Fruit fly (Drosophila melanogaster) whole organism, embryonic: Measurements from ENCODE around the gene Sk2.
A peak's percentile ranks its signal among the peaks of the same experiment; 100 is the strongest.

Experiments used
- Awh ChIP-seq: fragments of 200-800 bp; sonication (Bioruptor generic); IDR thresholded peaks from 2 replicates; pipeline ENCODE4, ENCODE4 v1.3.6; 2022; ENCODE audit warnings: missing biosample characterization, missing genetic modification characterization
- CG10543 ChIP-seq: fragments of 200-800 bp; sonication (Bioruptor generic); optimal IDR thresholded peaks from 3 replicates; lab custom pipeline; 2017; ENCODE audit warnings: missing biosample characterization, mild to moderate bottlenecking, missing genetic modification characterization, moderate library complexity
- CG11247 ChIP-seq: fragments of 200-800 bp; sonication (Bioruptor generic); IDR thresholded peaks from 2 replicates; pipeline ENCODE4 v1.3.6; 2022; ENCODE audit warnings: missing biosample characterization, missing genetic modification characterization
- CG13123 ChIP-seq: fragments of 200-800 bp; sonication (Bioruptor generic); optimal IDR thresholded peaks from 2 replicates; lab custom pipeline; 2016; ENCODE audit warnings: missing biosample characterization, missing genetic modification characterization
- CG13287 ChIP-seq: fragments of 200-800 bp; sonication (Bioruptor generic); IDR thresholded peaks from 2 replicates; pipeline ENCODE4 v1.3.6; 2022; ENCODE audit warnings: missing biosample characterization, missing genetic modification characterization; ENCODE audit not compliant: partially characterized antibody
- CG14050 ChIP-seq: fragments of 200-800 bp; sonication (Bioruptor generic); IDR thresholded peaks from 3 replicates; pipeline ENCODE4 v1.3.6; 2022; ENCODE audit warnings: missing biosample characterization, missing genetic modification characterization
- CG16815 ChIP-seq: fragments of 200-800 bp; sonication (Bioruptor generic); optimal IDR thresholded peaks from 3 replicates; lab custom pipeline; 2017; ENCODE audit warnings: missing biosample characterization, mild to moderate bottlenecking, missing genetic modification characterization
- CG18476 ChIP-seq: fragments of 200-800 bp; sonication (Bioruptor generic); optimal IDR thresholded peaks from 2 replicates; lab custom pipeline; 2016; ENCODE audit warnings: missing biosample characterization, mild to moderate bottlenecking, missing genetic modification characterization
- CG18599 ChIP-seq: fragments of 200-800 bp; sonication (Bioruptor generic); optimal IDR thresholded peaks from 3 replicates; lab custom pipeline; 2017; ENCODE audit warnings: missing biosample characterization, missing genetic modification characterization, mild to moderate bottlenecking, moderate library complexity, missing genetic modification reagents
- CG2875 ChIP-seq: fragments of 200-800 bp; sonication (Bioruptor generic); optimal IDR thresholded peaks from 2 replicates; lab custom pipeline; 2017; ENCODE audit warnings: missing biosample characterization, mild to moderate bottlenecking, missing genetic modification characterization, missing genetic modification reagents
- CG3407 ChIP-seq: fragments of 200-800 bp; sonication (Bioruptor generic); optimal IDR thresholded peaks from 2 replicates; lab custom pipeline; 2018; ENCODE audit warnings: missing biosample characterization, mild to moderate bottlenecking, missing genetic modification characterization
- CG34376 ChIP-seq: fragments of 200-800 bp; sonication (Bioruptor generic); optimal IDR thresholded peaks from 2 replicates; lab custom pipeline; 2018; ENCODE audit warnings: missing biosample characterization, mild to moderate bottlenecking, missing genetic modification characterization
- CG4282 ChIP-seq: fragments of 200-800 bp; sonication (Bioruptor generic); optimal IDR thresholded peaks from 2 replicates; lab custom pipeline; 2016; ENCODE audit warnings: missing biosample characterization, missing genetic modification characterization
- CG4854 ChIP-seq: fragments of 200-800 bp; sonication (Bioruptor generic); optimal IDR thresholded peaks from 2 replicates; lab custom pipeline; 2016; ENCODE audit warnings: missing biosample characterization, missing genetic modification characterization, inconsistent platforms
- CG6272 ChIP-seq: fragments of 200-800 bp; sonication (Bioruptor generic); IDR thresholded peaks from 2 replicates; pipeline ENCODE4 v1.3.6; 2022; ENCODE audit warnings: missing biosample characterization, missing genetic modification characterization
- CG6654 ChIP-seq: fragments of 200-800 bp; sonication (Bioruptor generic); optimal IDR thresholded peaks from 2 replicates; lab custom pipeline; 2017; ENCODE audit warnings: missing biosample characterization, mild to moderate bottlenecking, missing genetic modification characterization
- CG9932 ChIP-seq: fragments of 200-800 bp; sonication (Bioruptor generic); IDR thresholded peaks from 2 replicates; pipeline ENCODE4 v1.3.6; 2022; ENCODE audit warnings: missing biosample characterization, missing genetic modification characterization
- Dad ChIP-seq: fragments of 200-800 bp; sonication (Bioruptor generic); optimal IDR thresholded peaks from 3 replicates; lab custom pipeline; 2016; ENCODE audit warnings: missing biosample characterization, missing genetic modification characterization
- Fer3 ChIP-seq: fragments of 200-800 bp; sonication (Bioruptor generic); optimal IDR thresholded peaks from 2 replicates; lab custom pipeline; 2018; ENCODE audit warnings: missing biosample characterization, mild to moderate bottlenecking, missing genetic modification characterization, moderate library complexity
- HHEX ChIP-seq: fragments of 200-800 bp; sonication (Bioruptor generic); optimal IDR thresholded peaks from 3 replicates; lab custom pipeline; 2017; ENCODE audit warnings: missing biosample characterization, mild to moderate bottlenecking, missing genetic modification characterization, missing genetic modification reagents
- HLH3B ChIP-seq: fragments of 200-800 bp; sonication (Bioruptor generic); IDR thresholded peaks from 2 replicates; pipeline ENCODE4 v1.3.6; 2022; ENCODE audit warnings: missing biosample characterization, missing genetic modification characterization
- HLH4C ChIP-seq: fragments of 200-800 bp; sonication (Bioruptor generic); IDR thresholded peaks from 3 replicates; pipeline ENCODE4 v1.3.6; 2022; ENCODE audit warnings: missing biosample characterization, missing genetic modification characterization; ENCODE audit not compliant: partially characterized antibody
- Hey ChIP-seq: fragments of 200-800 bp; sonication (Bioruptor generic); optimal IDR thresholded peaks from 3 replicates; lab custom pipeline; 2018; ENCODE audit warnings: missing biosample characterization, mild to moderate bottlenecking, missing genetic modification characterization
- Hmr ChIP-seq: fragments of 200-800 bp; sonication (Bioruptor generic); optimal IDR thresholded peaks from 3 replicates; lab custom pipeline; 2017; ENCODE audit warnings: mild to moderate bottlenecking, missing biosample characterization, missing genetic modification reagents, missing genetic modification characterization
- Hr51 ChIP-seq, 2 experiments: fragments of 200-800 bp; sonication (Bioruptor generic); optimal IDR thresholded peaks; 2 replicates in 1 of 2; 3 replicates in 1 of 2; lab custom pipeline; 2016 to 2018; ENCODE audit warnings: missing biosample characterization in 2 of 2, missing genetic modification characterization in 2 of 2, mild to moderate bottlenecking in 1 of 2, moderate library complexity in 1 of 2
- Lpt ChIP-seq: fragments of >200 bp; optimal IDR thresholded peaks from 2 replicates; lab custom pipeline; 2018; ENCODE audit warnings: missing biosample characterization, missing genetic modification characterization
- Max ChIP-seq: fragments of 200-800 bp; sonication (Bioruptor generic); optimal IDR thresholded peaks from 2 replicates; lab custom pipeline; 2016; ENCODE audit warnings: missing biosample characterization, mild to moderate bottlenecking, missing genetic modification characterization
- Opbp ChIP-seq: fragments of 200-800 bp; sonication (Bioruptor generic); IDR thresholded peaks from 3 replicates; pipeline ENCODE4 v1.3.6; 2022; ENCODE audit warnings: missing biosample characterization, missing genetic modification characterization; ENCODE audit not compliant: partially characterized antibody
- ac ChIP-seq: fragments of 200-800 bp; sonication (Bioruptor generic); optimal IDR thresholded peaks from 3 replicates; lab custom pipeline; 2017; ENCODE audit warnings: missing biosample characterization, mild to moderate bottlenecking, missing genetic modification characterization
- cato ChIP-seq: fragments of 200-800 bp; sonication (Bioruptor generic); optimal IDR thresholded peaks from 2 replicates; lab custom pipeline; 2016; ENCODE audit warnings: missing biosample characterization, missing genetic modification characterization, borderline replicate concordance
- cg ChIP-seq: fragments of 200-800 bp; sonication (Bioruptor generic); optimal IDR thresholded peaks from 3 replicates; lab custom pipeline; 2019; ENCODE audit warnings: missing biosample characterization, mild to moderate bottlenecking, missing genetic modification characterization, moderate library complexity
- crol ChIP-seq: fragments of 200-800 bp; sonication (Bioruptor generic); IDR thresholded peaks from 2 replicates; pipeline ENCODE4 v1.3.6; 2022; ENCODE audit warnings: missing biosample characterization, missing genetic modification characterization
- dpn ChIP-seq, 2 experiments: fragments of 200-800 bp; sonication (Bioruptor generic); optimal IDR thresholded peaks; 3 replicates each; lab custom pipeline; 2016; ENCODE audit warnings: missing biosample characterization in 2 of 2, missing genetic modification characterization in 2 of 2
- hbn ChIP-seq: fragments of 200-800 bp; sonication (Bioruptor generic); IDR thresholded peaks from 2 replicates; pipeline ENCODE4 v1.3.6; 2022; ENCODE audit warnings: missing biosample characterization, missing genetic modification characterization; ENCODE audit not compliant: partially characterized antibody
- kay ChIP-seq: fragments of 200-800 bp; sonication (Bioruptor generic); optimal IDR thresholded peaks from 2 replicates; lab custom pipeline; 2016; ENCODE audit warnings: missing biosample characterization, missing genetic modification characterization
- lilli ChIP-seq: fragments of 200-800 bp; sonication (Bioruptor generic); optimal IDR thresholded peaks from 3 replicates; lab custom pipeline; 2016; ENCODE audit warnings: missing biosample characterization, missing genetic modification characterization
- lov ChIP-seq, 2 experiments: fragments of 200-800 bp in 1 of 2; fragments of >200 bp in 1 of 2; sonication (Bioruptor generic) in 1 of 2; IDR thresholded peaks in 1 of 2; optimal IDR thresholded peaks in 1 of 2; 2 replicates in 1 of 2; 3 replicates in 1 of 2; pipeline versions ENCODE4 v1.3.6 to Lab custom; 2017 to 2022; ENCODE audit warnings: missing biosample characterization in 1 of 2, missing genetic modification characterization in 1 of 2
- peb ChIP-seq: fragments of 200-800 bp; sonication (Bioruptor generic); IDR thresholded peaks from 2 replicates; pipeline ENCODE4 v1.3.6; 2022; ENCODE audit warnings: missing biosample characterization, missing genetic modification characterization
- pfk ChIP-seq: fragments of 200-800 bp; sonication (Bioruptor generic); optimal IDR thresholded peaks from 2 replicates; lab custom pipeline; 2018; ENCODE audit warnings: missing biosample characterization, mild to moderate bottlenecking, missing genetic modification characterization, moderate library complexity
- ro ChIP-seq: fragments of 200-800 bp; sonication (Bioruptor generic); IDR thresholded peaks from 2 replicates; pipeline ENCODE4 v1.3.6; 2022; ENCODE audit warnings: missing biosample characterization, missing genetic modification characterization
- salm ChIP-seq: fragments of 200-800 bp; sonication (Bioruptor generic); optimal IDR thresholded peaks from 2 replicates; lab custom pipeline; 2018; ENCODE audit warnings: missing biosample characterization, mild to moderate bottlenecking, missing genetic modification characterization
- seq ChIP-seq: fragments of 200-800 bp; sonication (Bioruptor generic); IDR thresholded peaks from 2 replicates; pipeline ENCODE4 v1.3.6; 2022; ENCODE audit warnings: missing biosample characterization, missing genetic modification characterization
- ssp ChIP-seq: fragments of 200-800 bp; sonication (Bioruptor generic); IDR thresholded peaks from 2 replicates; pipeline ENCODE4 v1.3.6; 2022; ENCODE audit warnings: missing biosample characterization, missing genetic modification characterization
- stwl ChIP-seq: fragments of 200-800 bp; sonication (Bioruptor generic); optimal IDR thresholded peaks from 3 replicates; lab custom pipeline; 2018; ENCODE audit warnings: missing biosample characterization, mild to moderate bottlenecking, missing genetic modification characterization, moderate library complexity
- ttk ChIP-seq: fragments of 200-800 bp; sonication (Bioruptor generic); IDR thresholded peaks from 2 replicates; pipeline ENCODE4 v2.1.2; 2022; ENCODE audit warnings: missing biosample characterization, missing genetic modification characterization
- yki ChIP-seq: fragments of >200 bp; optimal IDR thresholded peaks from 3 replicates; lab custom pipeline; 2018
- zfh2 ChIP-seq: fragments of 200-800 bp; sonication (Bioruptor generic); optimal IDR thresholded peaks from 2 replicates; lab custom pipeline; 2016; ENCODE audit warnings: missing biosample characterization, missing genetic modification characterization

The Sk2 gene

dm6 chr3L:3060054-3060979 lies 13.4 kb downstream of the Sk2 start (continued):
- TF ChIP-seq lilli (GFP tag; lab: Kevin White, UChicago) (peak; percentile 99), Lpt (GFP tag; lab: Kevin White, UChicago) (peak; percentile 12), CG9932 (GFP tag; lab: Robert Waterston, UW) (peak; percentile 99), CG4854 (GFP tag; lab: Kevin White, UChicago) (peak; percentile 97), seq (GFP tag; lab: Robert Waterston, UW) (peak; percentile 99), ssp (peak; percentile 94), ac (GFP tag; lab: Kevin White, UChicago) (peak; percentile 94), cg (GFP tag; lab: Kevin White, UChicago) (peak; percentile 89), yki (lab: Kevin White, UChicago) (no peak), lov (optimal IDR thresholded peaks at IDR 0.05; lab: Kevin White, UChicago) (no peak), lov (GFP tag; IDR thresholded peaks at IDR 0.05; lab: Robert Waterston, UW) (peak; percentile 99), Dad (GFP tag; lab: Kevin White, UChicago) (peak; percentile 99), CG11247 (peak; percentile 99), hbn (GFP tag; lab: Robert Waterston, UW) (peak; percentile 46; the same call in 1 of the 2 replicates), CG10543 (GFP tag; lab: Kevin White, UChicago) (peak; percentile 94), CG6654 (GFP tag; lab: Kevin White, UChicago) (peak; percentile 94), pfk (GFP tag; lab: Kevin White, UChicago) (peak; percentile 63), ro (GFP tag; lab: Robert Waterston, UW) (peak; percentile 97), Max (GFP tag; lab: Kevin White, UChicago) (peak; percentile 96), CG34376 (GFP tag; lab: Kevin White, UChicago) (peak; percentile 93), Awh (GFP tag; lab: Robert Waterston, UW) (peak; percentile 99), Opbp (no peak; the same call in 2 of the 3 replicates), Hmr (GFP tag; lab: Kevin White, UChicago) (peak; percentile 99), CG6272 (GFP tag; lab: Robert Waterston, UW) (peak; percentile 99), CG13123 (GFP tag; lab: Kevin White, UChicago) (peak; percentile 98), cato (GFP tag; lab: Kevin White, UChicago) (peak; percentile 97), HLH3B (peak; percentile 99), CG16815 (GFP tag; lab: Kevin White, UChicago) (peak; percentile 99), zfh2 (GFP tag; lab: Kevin White, UChicago) (peak; percentile 99), HHEX (GFP tag; lab: Kevin White, UChicago) (peak; percentile 99), CG4282 (peak; percentile 97), stwl (no peak), crol (GFP tag; lab: Robert Waterston, UW) (peak; percentile 90), ttk (peak; percentile 99), peb (GFP tag; lab: Robert Waterston, UW) (peak; percentile 97), CG3407 (GFP tag; lab: Kevin White, UChicago) (peak; percentile 96), CG2875 (GFP tag; lab: Kevin White, UChicago) (peak; percentile 97), CG14050 (GFP tag; lab: Robert Waterston, UW) (peak; percentile 99), Hey (peak; percentile 93), CG18476 (GFP tag; lab: Kevin White, UChicago) (peak; percentile 97), kay (peak; percentile 97), CG18599 (GFP tag; lab: Kevin White, UChicago) (peak; percentile 99), Hr51 (GFP tag; optimal IDR thresholded peaks at IDR 0.05; lab: Kevin White, UChicago) (peak; percentile 98), HLH4C (GFP tag; lab: Robert Waterston, UW) (no peak), CG13287 (GFP tag; lab: Robert Waterston, UW) (no peak; the same call in 1 of the 2 replicates), dpn (GFP tag; optimal IDR thresholded peaks at IDR 0.05; lab: Kevin White, UChicago) (peak; percentile 99), salm (tag; lab: Kevin White, UChicago) (peak; percentile 95), Fer3 (tag; lab: Kevin White, UChicago) (peak; percentile 98)
